Worm (Caenorhabditis elegans) whole organism, young adult: ENCODE results near the gene lron-14.

Experiments
- B0019.2 ChIP-seq: fragments of 200-800 bp; sonication (Bioruptor generic); conservative IDR thresholded peaks from 2 replicates; pipeline ENCODE4 v1.3.6; 2022; ENCODE audit warnings: missing genetic modification reagents, missing genetic modification characterization, missing compliant biosample characterization
- C06A6.2 ChIP-seq: fragments of 200-800 bp; sonication (Bioruptor generic); conservative IDR thresholded peaks from 2 replicates; pipeline ENCODE4 v1.3.6; 2022; ENCODE audit warnings: missing genetic modification characterization, missing compliant biosample characterization
- F23B12.7 ChIP-seq: sonication (generic microtip); optimal IDR thresholded peaks from 2 replicates; lab custom pipeline; 2017; ENCODE audit warnings: missing genetic modification characterization, mild to moderate bottlenecking, missing compliant biosample characterization, antibody characterized with exemption, moderate library complexity; ENCODE audit not compliant: insufficient read depth
- T26A5.8 ChIP-seq: sonication (generic microtip); optimal IDR thresholded peaks from 2 replicates; lab custom pipeline; 2016; ENCODE audit warnings: missing genetic modification characterization, missing compliant biosample characterization
- Y53G8AR.9 ChIP-seq: fragments of 200-800 bp; sonication (Bioruptor generic); conservative IDR thresholded peaks from 2 replicates; pipeline ENCODE4 v1.3.6; 2022; ENCODE audit warnings: missing genetic modification reagents, missing genetic modification characterization, missing compliant biosample characterization
- Y67H2A.10 ChIP-seq: fragments of 200-800 bp; sonication (Bioruptor generic); conservative IDR thresholded peaks from 2 replicates; pipeline ENCODE4 v1.3.6; 2022; ENCODE audit warnings: missing genetic modification reagents, missing genetic modification characterization, missing compliant biosample characterization
- atf-7 ChIP-seq: sonication (generic microtip); optimal IDR thresholded peaks from 2 replicates; lab custom pipeline; 2017; ENCODE audit warnings: mild to moderate bottlenecking, missing genetic modification characterization, missing compliant biosample characterization
- cebp-2 ChIP-seq: fragments of 200-800 bp; sonication (Bioruptor generic); IDR thresholded peaks from 2 replicates; pipeline ENCODE4 v1.3.6; 2022; ENCODE audit warnings: missing genetic modification characterization, missing compliant biosample characterization
- ceh-40 ChIP-seq: fragments of 200-800 bp; sonication (Bioruptor generic); IDR thresholded peaks from 2 replicates; pipeline ENCODE4 v1.3.6; 2022; ENCODE audit warnings: missing genetic modification characterization, missing compliant biosample characterization
- ceh-91 ChIP-seq: fragments of 200-800 bp; sonication (Bioruptor generic); IDR thresholded peaks from 2 replicates; pipeline ENCODE4 v1.3.6; 2022; ENCODE audit warnings: missing genetic modification reagents, missing genetic modification characterization, missing compliant biosample characterization
- dpff-1 ChIP-seq: sonication (generic microtip); optimal IDR thresholded peaks from 2 replicates; lab custom pipeline; 2017; ENCODE audit warnings: mild to moderate bottlenecking, missing genetic modification characterization, missing compliant biosample characterization
- egl-44 ChIP-seq: fragments of 200-800 bp; sonication (Bioruptor generic); IDR thresholded peaks from 2 replicates; pipeline ENCODE4 v1.3.6; 2022; ENCODE audit warnings: missing genetic modification reagents, missing genetic modification characterization, missing compliant biosample characterization
- ekl-4 ChIP-seq: fragments of 200-800 bp; sonication (Bioruptor generic); IDR thresholded peaks from 2 replicates; pipeline ENCODE4 v1.3.6; 2022; ENCODE audit warnings: missing genetic modification reagents, missing genetic modification characterization, missing compliant biosample characterization
- hlh-26 ChIP-seq: fragments of 200-800 bp; sonication (Bioruptor generic); conservative IDR thresholded peaks from 2 replicates; pipeline ENCODE4 v1.3.6; 2022; ENCODE audit warnings: missing genetic modification reagents, missing genetic modification characterization, missing compliant biosample characterization
- hmg-20 ChIP-seq: fragments of 200-800 bp; sonication (Bioruptor generic); IDR thresholded peaks from 2 replicates; pipeline ENCODE4 v1.3.6; 2022; ENCODE audit warnings: missing genetic modification reagents, missing genetic modification characterization, missing compliant biosample characterization
- let-526 ChIP-seq: fragments of 200-800 bp; sonication (Bioruptor generic); IDR thresholded peaks from 2 replicates; pipeline ENCODE4 v1.3.6; 2022; ENCODE audit warnings: missing genetic modification reagents, missing genetic modification characterization, missing compliant biosample characterization
- let-607 ChIP-seq, 2 experiments: fragments of 200-800 bp in 1 of 2; sonication (Bioruptor generic) in 1 of 2; sonication (generic microtip) in 1 of 2; optimal IDR thresholded peaks; 2 replicates each; lab custom pipeline; 2016 to 2018; ENCODE audit warnings: mild to moderate bottlenecking in 2 of 2, missing compliant biosample characterization in 2 of 2, missing genetic modification characterization in 2 of 2, moderate library complexity in 2 of 2, missing genotype in 1 of 2
- lin-35 ChIP-seq, 3 experiments: fragments of 150-350 bp in 2 of 3; sonication (generic microtip) in 1 of 3; optimal IDR thresholded peaks; 2 replicates each; lab custom pipeline; 2014 to 2018; ENCODE audit warnings: missing biosample characterization in 3 of 3, missing genetic modification characterization in 3 of 3, missing genetic modification reagents in 3 of 3
- lsy-27 ChIP-seq: sonication (generic microtip); optimal IDR thresholded peaks from 2 replicates; lab custom pipeline; 2017; ENCODE audit warnings: missing genetic modification characterization, mild to moderate bottlenecking, missing compliant biosample characterization, antibody characterized with exemption, missing genotype, borderline replicate concordance; ENCODE audit not compliant: insufficient read depth
- madf-8 ChIP-seq: fragments of 200-800 bp; sonication (Bioruptor generic); conservative IDR thresholded peaks from 2 replicates; pipeline ENCODE4 v1.3.6; 2022; ENCODE audit warnings: missing genetic modification reagents, missing genetic modification characterization, missing compliant biosample characterization
- mcd-1 ChIP-seq: fragments of 200-800 bp; sonication (Bioruptor generic); IDR thresholded peaks from 2 replicates; pipeline ENCODE4 v1.3.6; 2022; ENCODE audit warnings: missing genetic modification reagents, missing genetic modification characterization, missing compliant biosample characterization
- nhr-80 ChIP-seq: sonication (generic microtip); optimal IDR thresholded peaks from 2 replicates; lab custom pipeline; 2016; ENCODE audit warnings: missing genetic modification characterization, missing compliant biosample characterization
- pha-4 ChIP-seq: fragments of 150-350 bp; sonication (generic microtip); optimal IDR thresholded peaks from 2 replicates; lab custom pipeline; 2014; ENCODE audit warnings: missing biosample characterization, missing genetic modification reagents, missing genetic modification characterization
- sea-2 ChIP-seq: fragments of 200-800 bp; sonication (Bioruptor generic); IDR thresholded peaks from 2 replicates; pipeline ENCODE4 v1.3.6; 2022; ENCODE audit warnings: missing genetic modification characterization, missing compliant biosample characterization
- snpc-1.1 ChIP-seq: sonication (generic microtip); optimal IDR thresholded peaks from 2 replicates; lab custom pipeline; 2017; ENCODE audit warnings: missing genetic modification characterization, mild to moderate bottlenecking, missing compliant biosample characterization, antibody characterized with exemption, moderate library complexity, missing genotype, missing genetic modification reagents; ENCODE audit not compliant: insufficient read depth
- somi-1 ChIP-seq: fragments of 200-800 bp; sonication (Bioruptor generic); optimal IDR thresholded peaks from 2 replicates; lab custom pipeline; 2018; ENCODE audit warnings: mild to moderate bottlenecking, missing genetic modification characterization, missing compliant biosample characterization
- unc-62 ChIP-seq: fragments of 150-350 bp; optimal IDR thresholded peaks from 2 replicates; lab custom pipeline; 2014; ENCODE audit warnings: missing biosample characterization, missing genetic modification reagents, missing genetic modification characterization
- ztf-22 ChIP-seq: fragments of 200-800 bp; sonication (Bioruptor generic); optimal IDR thresholded peaks from 2 replicates; lab custom pipeline; 2018; ENCODE audit warnings: mild to moderate bottlenecking, missing genetic modification characterization, moderate library complexity, missing compliant biosample characterization
- ztf-25 ChIP-seq: fragments of 200-800 bp; sonication (Bioruptor generic); IDR thresholded peaks from 2 replicates; pipeline ENCODE4 v1.3.6; 2022; ENCODE audit warnings: missing genetic modification reagents, missing genetic modification characterization, missing compliant biosample characterization

Gene lron-14

ce11 chrIV:9545986-9546385 is 20.4 kb downstream of the lron-14 start, which contains the start of gene T05A1.5:
TSS of gene T05A1.5 (plus strand) at chrIV:9546286.
- TF ChIP-seq Y53G8AR.9 (GFP tag; lab: Robert Waterston, UW), result no peak
- no peak for TF ChIP-seq atf-7 (tag; lab: Kevin White, UChicago)
- no peak for TF ChIP-seq ceh-91
- no peak for TF ChIP-seq T26A5.8
- no peak for TF ChIP-seq Y67H2A.10 (GFP tag; lab: Robert Waterston, UW)
- no peak for TF ChIP-seq madf-8 (GFP tag; lab: Robert Waterston, UW)
- TF ChIP-seq mcd-1 (GFP tag; lab: Robert Waterston, UW), result no peak
- no peak for TF ChIP-seq F23B12.7 (tag; lab: Kevin White, UChicago)
- TF ChIP-seq pha-4, result no peak
- no peak for TF ChIP-seq snpc-1.1

ce11 chrIV:9540342-9540856 is 26.0 kb downstream of the lron-14 start, which contains the start of gene fbl-1:
TSS of gene fbl-1 (plus strand) at chrIV:9540806.
- TF ChIP-seq lsy-27 (tag; lab: Kevin White, UChicago), result no peak
- TF ChIP-seq nhr-80, result peak; percentile 47
- TF ChIP-seq hlh-26 (GFP tag; lab: Robert Waterston, UW), result no peak
- no peak for TF ChIP-seq dpff-1 (tag; lab: Kevin White, UChicago)
- TF ChIP-seq let-526 (GFP tag; lab: Robert Waterston, UW), result no peak

ce11 chrIV:9538214-9538613 is 28.2 kb downstream of the lron-14 start:
- TF ChIP-seq unc-62 (GFP tag; lab: Kevin White, UChicago), result peak; percentile 45
- TF ChIP-seq let-607 (tag; optimal IDR thresholded peaks at IDR 0.05; lab: Kevin White, UChicago), result peak; percentile 14 to 77
- TF ChIP-seq egl-44 (GFP tag; lab: Robert Waterston, UW), result 0 out of 2 replicates have a peak, but pooled peaks have one; percentile 10
- TF ChIP-seq nhr-80, result peak; percentile 61
- no peak for TF ChIP-seq ztf-22
- TF ChIP-seq sea-2 (GFP tag; lab: Robert Waterston, UW), result no peak
- TF ChIP-seq ekl-4 (GFP tag; lab: Robert Waterston, UW), result no peak
- TF ChIP-seq, all 124 proteins: peak for 4

DNA sequence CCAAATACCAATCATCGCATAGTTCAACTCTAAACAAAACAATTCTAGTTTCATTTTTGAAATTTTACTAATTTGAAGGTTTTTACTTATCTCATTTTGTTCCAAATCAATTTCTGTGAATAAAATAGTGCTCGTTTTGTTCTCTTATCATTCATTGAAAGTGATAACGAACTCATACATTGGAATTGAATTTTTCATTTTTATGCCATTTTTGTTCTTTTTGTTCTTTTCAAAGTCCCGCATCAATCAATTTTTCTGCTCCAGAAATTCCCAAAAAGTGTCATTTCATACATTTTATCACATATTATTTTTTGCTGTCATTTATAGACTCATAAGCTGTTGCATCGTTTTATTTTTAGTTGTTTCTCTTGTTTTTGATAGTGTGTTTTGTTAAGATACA is 28.9 kb downstream of the lron-14 start:
- peak in 1 of 2 experiments; percentile 13 for TF ChIP-seq let-607 (tag; optimal IDR thresholded peaks at IDR 0.05; lab: Kevin White, UChicago)
- no peak for TF ChIP-seq T26A5.8
- peak; percentile 89 for TF ChIP-seq nhr-80
- TF ChIP-seq unc-62 (GFP tag; lab: Kevin White, UChicago), result peak; percentile 38
- no peak for TF ChIP-seq lin-35 (GFP tag; optimal IDR thresholded peaks at IDR 0.05; lab: Kevin White, UChicago)

ce11 chrIV:9536124-9536523 is 30.3 kb downstream of the lron-14 start:
- no peak for TF ChIP-seq pha-4
- no peak for TF ChIP-seq C06A6.2
- no peak for TF ChIP-seq ceh-40 (GFP tag; lab: Robert Waterston, UW)
- TF ChIP-seq cebp-2 (GFP tag; lab: Robert Waterston, UW), result no peak
- TF ChIP-seq egl-44 (GFP tag; lab: Robert Waterston, UW), result no peak
- no peak for TF ChIP-seq hmg-20 (GFP tag; lab: Robert Waterston, UW)
- no peak for TF ChIP-seq ztf-25 (GFP tag; lab: Robert Waterston, UW)
- TF ChIP-seq somi-1, result no peak
- no peak for TF ChIP-seq sea-2 (GFP tag; lab: Robert Waterston, UW)
- TF ChIP-seq B0019.2 (GFP tag; lab: Robert Waterston, UW), result no peak
